Fruit fly (Drosophila melanogaster): ENCODE measurements around the gene NijA.

The NijA gene

dm6 chr3L:10659993-10660743, 36.5 kb downstream of the NijA start (continued):
- TF ChIP-seq CG8924 (tag; optimal IDR thresholded peaks at IDR 0.05) = no peak
- no peak for TF ChIP-seq sr (GFP tag; IDR thresholded peaks at IDR 0.05)
- no peak for TF ChIP-seq dan (GFP tag; IDR thresholded peaks at IDR 0.05)
- peak; percentile 62 for TF ChIP-seq cg (GFP tag; optimal IDR thresholded peaks at IDR 0.05)
- TF ChIP-seq Mrtf (GFP tag; IDR thresholded peaks at IDR 0.05) = no peak
- no peak for TF ChIP-seq NC2α (GFP tag; optimal IDR thresholded peaks at IDR 0.05)
- no peak for TF ChIP-seq psq (GFP tag; optimal IDR thresholded peaks at IDR 0.05)
- TF ChIP-seq hb (GFP tag; IDR thresholded peaks at IDR 0.05; ENCODE audit: partially characterized antibody) = no peak
- no peak for TF ChIP-seq stwl (tag; optimal IDR thresholded peaks at IDR 0.05)
- no peak for TF ChIP-seq zen2 (GFP tag; IDR thresholded peaks at IDR 0.05; ENCODE audit: partially characterized antibody)
- no peak for TF ChIP-seq Bdp1 (GFP tag; optimal IDR thresholded peaks at IDR 0.05)
- no peak for TF ChIP-seq nau (GFP tag; optimal IDR thresholded peaks at IDR 0.05)
- no peak for TF ChIP-seq Fer2 (tag; optimal IDR thresholded peaks at IDR 0.05)
- no peak for TF ChIP-seq YL-1 (GFP tag; optimal IDR thresholded peaks at IDR 0.05)
- no peak for TF ChIP-seq CG16813 (GFP tag; IDR thresholded peaks at IDR 0.05; ENCODE audit: partially characterized antibody)
- TF ChIP-seq PHDP (tag; optimal IDR thresholded peaks at IDR 0.05) = peak; percentile 1
- TF ChIP-seq CG32532 (GFP tag; IDR thresholded peaks at IDR 0.05) = no peak
- no peak for TF ChIP-seq fd102C (GFP tag; optimal IDR thresholded peaks at IDR 0.05)
- TF ChIP-seq Chrac-16 (GFP tag; optimal IDR thresholded peaks at IDR 0.05) = no peak
- no peak for TF ChIP-seq schlank (tag; optimal IDR thresholded peaks at IDR 0.05)
- TF ChIP-seq abd-A (tag; optimal IDR thresholded peaks at IDR 0.05) = no peak
- no peak for TF ChIP-seq dm (GFP tag; optimal IDR thresholded peaks at IDR 0.05)
- no peak for TF ChIP-seq vnd (GFP tag; IDR thresholded peaks at IDR 0.05; ENCODE audit: partially characterized antibody)
- no peak for TF ChIP-seq corto (GFP tag; optimal IDR thresholded peaks at IDR 0.05)
- TF ChIP-seq CG2712 (tag; optimal IDR thresholded peaks at IDR 0.05) = peak; percentile 61
- TF ChIP-seq CG3995 (GFP tag; optimal IDR thresholded peaks at IDR 0.05) = no peak
- no peak for TF ChIP-seq CG4328 (GFP tag; optimal IDR thresholded peaks at IDR 0.05)
- TF ChIP-seq ttk (GFP tag; IDR thresholded peaks at IDR 0.05) = no peak
- no peak for TF ChIP-seq Hr3 (GFP tag; optimal IDR thresholded peaks at IDR 0.05)
- peak; percentile 25 for TF ChIP-seq CG15601 (tag; optimal IDR thresholded peaks at IDR 0.05)
- no peak for TF ChIP-seq ranshi (GFP tag; IDR thresholded peaks at IDR 0.05)
- no peak for TF ChIP-seq CG9437 (GFP tag; optimal IDR thresholded peaks at IDR 0.05)
- TF ChIP-seq D19A (tag; optimal IDR thresholded peaks at IDR 0.05) = peak; percentile 24
- TF ChIP-seq sens-2 (GFP tag; IDR thresholded peaks at IDR 0.05) = no peak
- no peak for TF ChIP-seq danr (GFP tag; IDR thresholded peaks at IDR 0.05)
- TF ChIP-seq chinmo (GFP tag; IDR thresholded peaks at IDR 0.05; ENCODE audit: partially characterized antibody) = no peak
- TF ChIP-seq amos (GFP tag; IDR thresholded peaks at IDR 0.05; ENCODE audit: partially characterized antibody) = no peak
- TF ChIP-seq Sry-δ (GFP tag; optimal IDR thresholded peaks at IDR 0.05) = no peak
- no peak for TF ChIP-seq CG17186 (GFP tag; optimal IDR thresholded peaks at IDR 0.05)
- TF ChIP-seq knrl (GFP tag; IDR thresholded peaks at IDR 0.05; ENCODE audit: partially characterized antibody) = no peak
- TF ChIP-seq sd (tag; optimal IDR thresholded peaks at IDR 0.05) = no peak
- no peak for TF ChIP-seq Rfx (GFP tag; IDR thresholded peaks at IDR 0.05)
- peak in 1 of 3 experiments; percentile 77 for TF ChIP-seq Stat92E (GFP tag; optimal IDR thresholded peaks at IDR 0.05)
- TF ChIP-seq toy (GFP tag; IDR thresholded peaks at IDR 0.05) = no peak
- peak; percentile 37 for TF ChIP-seq gsb-n (tag; optimal IDR thresholded peaks at IDR 0.05)
- no peak for TF ChIP-seq ase (GFP tag; IDR thresholded peaks at IDR 0.05)
- TF ChIP-seq zfh2 (GFP tag; optimal IDR thresholded peaks at IDR 0.05) = no peak
- TF ChIP-seq Drgx (GFP tag; IDR thresholded peaks at IDR 0.05) = no peak
- TF ChIP-seq CG14710 (tag; optimal IDR thresholded peaks at IDR 0.05) = peak; percentile 31
